Worm (Caenorhabditis elegans): ENCODE results near the gene Y39B6A.42.
"Not testable (repeated sequence)": the region's sequence is repeated elsewhere in the genome, so short reads cannot be mapped to it uniquely, and the experiment has no call there.

Y39B6A.42 gene

ce11 chrV:18969590-18970105 is at the start of gene Y39B6A.42:
Y39B6A.42 (minus strand) TSS chrV:18969640.
- TF ChIP-seq unc-62 (GFP tag; optimal IDR thresholded peaks at IDR 0.05) = no peak

ce11 chrV:19019239-19019638 is 49.8 kb upstream of the Y39B6A.42 start:
- TF ChIP-seq unc-62 (GFP tag; optimal IDR thresholded peaks at IDR 0.05) = no peak

ce11 chrV:19014273-19014672 is 44.8 kb upstream of the Y39B6A.42 start, which contains the start of gene Y39B6A.30:
Y39B6A.30 (plus strand) TSS chrV:19014573.
- TF ChIP-seq unc-62 (GFP tag; optimal IDR thresholded peaks at IDR 0.05) = not testable (repeated sequence)

- TF ChIP-seq unc-62 (GFP tag; optimal IDR thresholded peaks at IDR 0.05) = no peak
These were observed 43.8 kb upstream of the Y39B6A.42 start for ce11 chrV:19013215-19013614.

- TF ChIP-seq unc-62 (GFP tag; optimal IDR thresholded peaks at IDR 0.05) = no peak
These were observed 41.0 kb upstream of the Y39B6A.42 start for ce11 chrV:19010405-19010804.

- no peak for TF ChIP-seq unc-62 (GFP tag; optimal IDR thresholded peaks at IDR 0.05)
These were observed 32.2 kb upstream of the Y39B6A.42 start, which contains the start of gene Y39B6A.33 for ce11 chrV:19001656-19002055. Y39B6A.33 (plus strand) TSS chrV:19001956.

- TF ChIP-seq unc-62 (GFP tag; optimal IDR thresholded peaks at IDR 0.05) = no peak
These were observed 31.6 kb upstream of the Y39B6A.42 start, which contains the start of gene Y39B6A.34 for ce11 chrV:19001016-19001415. Y39B6A.34 (plus strand) TSS chrV:19001018.

ce11 chrV:19000542-19000941 is 31.1 kb upstream of the Y39B6A.42 start:
- no peak for TF ChIP-seq unc-62 (GFP tag; optimal IDR thresholded peaks at IDR 0.05)

- no peak for TF ChIP-seq unc-62 (GFP tag; optimal IDR thresholded peaks at IDR 0.05)
These were observed 28.6 kb upstream of the Y39B6A.42 start, which contains the start of gene tgt-2 for ce11 chrV:18998045-18998444. tgt-2 (plus strand) TSS chrV:18998345.

- TF ChIP-seq unc-62 (GFP tag; optimal IDR thresholded peaks at IDR 0.05) = no peak
These were observed 24.1 kb upstream of the Y39B6A.42 start, which contains the start of gene gtf-2F2 for ce11 chrV:18993535-18993990. gtf-2F2 (plus strand) TSS chrV:18993940.

ce11 chrV:18993017-18993416 is 23.6 kb upstream of the Y39B6A.42 start:
- no peak for TF ChIP-seq unc-62 (GFP tag; optimal IDR thresholded peaks at IDR 0.05)

- TF ChIP-seq unc-62 (GFP tag; optimal IDR thresholded peaks at IDR 0.05) = no peak
These were observed 21.5 kb upstream of the Y39B6A.42 start for ce11 chrV:18990958-18991357.

- no peak for TF ChIP-seq unc-62 (GFP tag; optimal IDR thresholded peaks at IDR 0.05)
These were observed 20.9 kb upstream of the Y39B6A.42 start, which contains the start of the genes reps-1 and Y39B6A.37 for ce11 chrV:18990238-18990901. reps-1 (minus strand) TSS chrV:18990500. Y39B6A.37 (plus strand) TSS chrV:18990851.

- TF ChIP-seq unc-62 (GFP tag; optimal IDR thresholded peaks at IDR 0.05) = no peak
These were observed 16.7 kb upstream of the Y39B6A.42 start for ce11 chrV:18986103-18986502.

ce11 chrV:18981736-18982135 is 12.3 kb upstream of the Y39B6A.42 start:
- TF ChIP-seq unc-62 (GFP tag; optimal IDR thresholded peaks at IDR 0.05) = no peak

- no peak for TF ChIP-seq unc-62 (GFP tag; optimal IDR thresholded peaks at IDR 0.05)
These were observed 11.6 kb upstream of the Y39B6A.42 start, which contains the start of the genes mrps-35 and sws-1 for ce11 chrV:18980980-18981529. mrps-35 (plus strand) TSS chrV:18981306. sws-1 (minus strand) TSS chrV:18981479.

ce11 chrV:18978301-18978700 is 8.9 kb upstream of the Y39B6A.42 start:
- no peak for TF ChIP-seq unc-62 (GFP tag; optimal IDR thresholded peaks at IDR 0.05)
